Fruit fly (Drosophila melanogaster) whole organism, embryonic: Measurements from ENCODE around the gene CG45218.
A peak's percentile ranks its signal among the peaks of the same experiment; 100 is the strongest.

Source experiments
- Antp ChIP-seq: fragments of 200-800 bp; sonication (Bioruptor generic); optimal IDR thresholded peaks from 3 replicates; lab custom pipeline; 2016; ENCODE audit warnings: missing biosample characterization, missing genetic modification characterization
- Atf3 ChIP-seq: fragments of 200-800 bp; sonication (Bioruptor generic); optimal IDR thresholded peaks from 3 replicates; lab custom pipeline; 2016; ENCODE audit warnings: missing biosample characterization, missing genetic modification characterization
- Bteb2 ChIP-seq: fragments of 200-800 bp; sonication (Bioruptor generic); optimal IDR thresholded peaks from 2 replicates; lab custom pipeline; 2016; ENCODE audit warnings: missing biosample characterization, missing genetic modification characterization
- CG10431 ChIP-seq: fragments of 200-800 bp; sonication (Bioruptor generic); optimal IDR thresholded peaks from 3 replicates; lab custom pipeline; 2018; ENCODE audit warnings: missing biosample characterization, mild to moderate bottlenecking, missing genetic modification characterization
- CG11247 ChIP-seq: fragments of 200-800 bp; sonication (Bioruptor generic); IDR thresholded peaks from 2 replicates; pipeline ENCODE4 v1.3.6; 2022; ENCODE audit warnings: missing biosample characterization, missing genetic modification characterization
- CG12071 ChIP-seq: fragments of 200-800 bp; sonication (Bioruptor generic); optimal IDR thresholded peaks from 3 replicates; lab custom pipeline; 2018; ENCODE audit warnings: missing biosample characterization, mild to moderate bottlenecking, missing genetic modification characterization
- CG12155 ChIP-seq: fragments of 200-800 bp; sonication (Bioruptor generic); optimal IDR thresholded peaks from 3 replicates; lab custom pipeline; 2016; ENCODE audit warnings: missing biosample characterization, missing genetic modification characterization
- CG12659 ChIP-seq: fragments of 200-800 bp; sonication (Bioruptor generic); optimal IDR thresholded peaks from 3 replicates; lab custom pipeline; 2017; ENCODE audit warnings: mild to moderate bottlenecking, missing biosample characterization, missing genetic modification reagents, missing genetic modification characterization
- CG13624 ChIP-seq: fragments of 200-800 bp; sonication (Bioruptor generic); optimal IDR thresholded peaks from 2 replicates; lab custom pipeline; 2016; ENCODE audit warnings: missing biosample characterization, missing genetic modification characterization
- CG15011 ChIP-seq: fragments of 200-800 bp; sonication (Bioruptor generic); optimal IDR thresholded peaks from 3 replicates; lab custom pipeline; 2018; ENCODE audit warnings: missing biosample characterization, mild to moderate bottlenecking, missing genetic modification characterization
- CG15514 ChIP-seq: fragments of 200-800 bp; sonication (Bioruptor generic); optimal IDR thresholded peaks from 3 replicates; lab custom pipeline; 2017; ENCODE audit warnings: missing biosample characterization, missing genetic modification characterization, mild to moderate bottlenecking, moderate library complexity, missing genetic modification reagents
- CG15696 ChIP-seq: fragments of 200-800 bp; sonication (Bioruptor generic); optimal IDR thresholded peaks from 2 replicates; lab custom pipeline; 2019; ENCODE audit warnings: missing biosample characterization, mild to moderate bottlenecking, missing genetic modification characterization, moderate library complexity
- CG1647 ChIP-seq: fragments of 200-800 bp; sonication (Bioruptor generic); optimal IDR thresholded peaks from 3 replicates; lab custom pipeline; 2016; ENCODE audit warnings: missing biosample characterization, missing genetic modification characterization
- CG17385 ChIP-seq: fragments of 200-800 bp; sonication (Bioruptor generic); optimal IDR thresholded peaks from 3 replicates; lab custom pipeline; 2018; ENCODE audit warnings: missing biosample characterization, mild to moderate bottlenecking, missing genetic modification characterization
- CG34224 ChIP-seq: fragments of 200-800 bp; sonication (Bioruptor generic); IDR thresholded peaks from 3 replicates; pipeline ENCODE4 v1.3.6; 2022; ENCODE audit warnings: missing biosample characterization, missing genetic modification characterization; ENCODE audit not compliant: partially characterized antibody
- CG4707 ChIP-seq: fragments of 200-800 bp; sonication (Bioruptor generic); optimal IDR thresholded peaks from 2 replicates; lab custom pipeline; 2018; ENCODE audit warnings: missing biosample characterization, mild to moderate bottlenecking, missing genetic modification characterization, moderate library complexity
- CG4854 ChIP-seq: fragments of 200-800 bp; sonication (Bioruptor generic); optimal IDR thresholded peaks from 2 replicates; lab custom pipeline; 2016; ENCODE audit warnings: missing biosample characterization, missing genetic modification characterization, inconsistent platforms
- CG6765 ChIP-seq: fragments of 200-800 bp; sonication (Bioruptor generic); optimal IDR thresholded peaks from 3 replicates; lab custom pipeline; 2017; ENCODE audit warnings: missing biosample characterization, mild to moderate bottlenecking, missing genetic modification characterization
- CG8290 ChIP-seq, 3 experiments: fragments of 200-800 bp; sonication (Bioruptor generic); optimal IDR thresholded peaks; 2 replicates each; lab custom pipeline; 2016 to 2019; ENCODE audit warnings: missing biosample characterization in 3 of 3, missing genetic modification characterization in 3 of 3, mild to moderate bottlenecking in 2 of 3, moderate library complexity in 1 of 3
- CG8388 ChIP-seq: fragments of 200-800 bp; sonication (Bioruptor generic); optimal IDR thresholded peaks from 2 replicates; lab custom pipeline; 2019; ENCODE audit warnings: missing biosample characterization, mild to moderate bottlenecking, missing genetic modification characterization, moderate library complexity
- CG8765 ChIP-seq: fragments of 200-800 bp; sonication (Bioruptor generic); IDR thresholded peaks from 2 replicates; pipeline ENCODE4 v1.3.6; 2022; ENCODE audit warnings: missing biosample characterization, missing genetic modification characterization
- CG8924 ChIP-seq: fragments of 200-800 bp; optimal IDR thresholded peaks from 3 replicates; lab custom pipeline; 2019; ENCODE audit warnings: missing biosample characterization, mild to moderate bottlenecking, missing genetic modification characterization, moderate library complexity
- CG8944 ChIP-seq: fragments of 200-800 bp; sonication (Bioruptor generic); optimal IDR thresholded peaks from 3 replicates; lab custom pipeline; 2016; ENCODE audit warnings: missing biosample characterization, missing genetic modification characterization
- CoRest ChIP-seq: fragments of 200-800 bp; sonication (Bioruptor generic); optimal IDR thresholded peaks from 3 replicates; lab custom pipeline; 2018; ENCODE audit warnings: missing biosample characterization, mild to moderate bottlenecking, missing genetic modification characterization, moderate library complexity
- Dfd ChIP-seq, 2 experiments: fragments of >200 bp; optimal IDR thresholded peaks; 2 replicates each; lab custom pipeline; 2017; ENCODE audit warnings: missing biosample characterization in 2 of 2, missing genetic modification characterization in 2 of 2
- Drgx ChIP-seq: fragments of 200-800 bp; sonication (Bioruptor generic); IDR thresholded peaks from 2 replicates; pipeline ENCODE4 v1.3.6; 2022; ENCODE audit warnings: missing biosample characterization, missing genetic modification characterization
- Elba2 ChIP-seq: fragments of 200-800 bp; sonication (Bioruptor generic); optimal IDR thresholded peaks from 3 replicates; lab custom pipeline; 2016; ENCODE audit warnings: missing biosample characterization, missing genetic modification characterization
- Gug ChIP-seq: fragments of 200-800 bp; sonication (Bioruptor generic); IDR thresholded peaks from 4 replicates; pipeline ENCODE4 v1.3.6; 2022; ENCODE audit warnings: missing biosample characterization, missing genetic modification characterization
- Hmr ChIP-seq: fragments of 200-800 bp; sonication (Bioruptor generic); optimal IDR thresholded peaks from 3 replicates; lab custom pipeline; 2017; ENCODE audit warnings: mild to moderate bottlenecking, missing biosample characterization, missing genetic modification reagents, missing genetic modification characterization
- Hr39 ChIP-seq: fragments of >200 bp; optimal IDR thresholded peaks from 2 replicates; lab custom pipeline; 2017
- Myb ChIP-seq: fragments of 200-800 bp; sonication (Bioruptor generic); optimal IDR thresholded peaks from 2 replicates; lab custom pipeline; 2016; ENCODE audit warnings: missing biosample characterization, missing genetic modification characterization
- Nf-YA ChIP-seq: fragments of 200-800 bp; sonication (Bioruptor generic); IDR thresholded peaks from 2 replicates; pipeline ENCODE4 v1.3.6; 2022; ENCODE audit warnings: missing biosample characterization, missing genetic modification characterization
- Xbp1 ChIP-seq: fragments of 200-800 bp; sonication (Bioruptor generic); optimal IDR thresholded peaks from 3 replicates; lab custom pipeline; 2016; ENCODE audit warnings: missing biosample characterization, mild to moderate bottlenecking, missing genetic modification characterization
- abd-A ChIP-seq: fragments of 200-800 bp; sonication (Bioruptor generic); optimal IDR thresholded peaks from 3 replicates; lab custom pipeline; 2019; ENCODE audit warnings: missing biosample characterization, mild to moderate bottlenecking, missing genetic modification characterization, moderate library complexity
- chif ChIP-seq, 2 experiments: fragments of 200-800 bp; sonication (Bioruptor generic); optimal IDR thresholded peaks; 3 replicates each; lab custom pipeline; 2016; ENCODE audit warnings: missing biosample characterization in 2 of 2, missing genetic modification characterization in 2 of 2
- danr ChIP-seq: fragments of 200-800 bp; sonication (Bioruptor generic); IDR thresholded peaks from 2 replicates; pipeline ENCODE4 v1.3.6; 2022; ENCODE audit warnings: missing biosample characterization, missing genetic modification characterization
- disco-r ChIP-seq: fragments of 200-800 bp; sonication (Bioruptor generic); optimal IDR thresholded peaks from 2 replicates; lab custom pipeline; 2016; ENCODE audit warnings: missing biosample characterization, missing genetic modification characterization
- dmrt99B ChIP-seq: fragments of 200-800 bp; sonication (Bioruptor generic); optimal IDR thresholded peaks from 2 replicates; lab custom pipeline; 2018; ENCODE audit warnings: missing biosample characterization, mild to moderate bottlenecking, missing genetic modification characterization, moderate library complexity
- exex ChIP-seq: fragments of 200-800 bp; sonication (Bioruptor generic); optimal IDR thresholded peaks from 4 replicates; lab custom pipeline; 2018; ENCODE audit warnings: missing biosample characterization, mild to moderate bottlenecking, missing genetic modification characterization, moderate library complexity
- fru ChIP-seq: fragments of >200 bp; optimal IDR thresholded peaks from 2 replicates; lab custom pipeline; 2017
- ftz-f1 ChIP-seq: fragments of 200-800 bp; sonication (Bioruptor generic); optimal IDR thresholded peaks from 2 replicates; lab custom pipeline; 2016; ENCODE audit warnings: missing biosample characterization, missing genetic modification characterization
- gsb ChIP-seq: fragments of 200-800 bp; sonication (Bioruptor generic); IDR thresholded peaks from 2 replicates; pipeline ENCODE4 v1.3.6; 2022; ENCODE audit warnings: missing biosample characterization, missing genetic modification characterization
- hb ChIP-seq: fragments of 200-800 bp; sonication (Bioruptor generic); IDR thresholded peaks from 3 replicates; pipeline ENCODE4 v1.3.6; 2022; ENCODE audit warnings: missing biosample characterization, missing genetic modification characterization; ENCODE audit not compliant: partially characterized antibody
- insv ChIP-seq, 2 experiments: fragments of 200-800 bp; sonication (Bioruptor generic); optimal IDR thresholded peaks; 3 replicates each; lab custom pipeline; 2016 to 2018; ENCODE audit warnings: missing biosample characterization in 2 of 2, missing genetic modification characterization in 2 of 2
- jigr1 ChIP-seq: fragments of 200-800 bp; sonication (Bioruptor generic); IDR thresholded peaks from 3 replicates; pipeline ENCODE4 v1.3.6; 2022; ENCODE audit warnings: missing biosample characterization, missing genetic modification characterization
- lab ChIP-seq: fragments of 200-800 bp; sonication (Bioruptor generic); optimal IDR thresholded peaks from 3 replicates; lab custom pipeline; 2017; ENCODE audit warnings: missing biosample characterization, missing genetic modification characterization, mild to moderate bottlenecking, moderate library complexity, missing genetic modification reagents
- onecut ChIP-seq: fragments of 200-800 bp; sonication (Bioruptor generic); IDR thresholded peaks from 2 replicates; pipeline ENCODE4 v1.3.6; 2022; ENCODE audit warnings: missing biosample characterization, missing genetic modification characterization
- tgo ChIP-seq: fragments of 200-800 bp; sonication (Bioruptor generic); IDR thresholded peaks from 3 replicates; pipeline ENCODE4 v1.3.6; 2022; ENCODE audit warnings: missing biosample characterization, missing genetic modification characterization
- tin ChIP-seq: fragments of 200-800 bp; sonication (Bioruptor generic); optimal IDR thresholded peaks from 3 replicates; lab custom pipeline; 2016; ENCODE audit warnings: missing biosample characterization, missing genetic modification characterization
- zen2 ChIP-seq: fragments of 200-800 bp; sonication (Bioruptor generic); IDR thresholded peaks from 3 replicates; pipeline ENCODE4 v1.3.6; 2022; ENCODE audit warnings: missing biosample characterization, missing genetic modification characterization; ENCODE audit not compliant: partially characterized antibody

Gene CG45218

dm6 chr3R:15292241-15293004 is 1.8 kb upstream of the CG45218 start:
- TF ChIP-seq disco-r = peak; percentile 49
- peak; percentile 16 for TF ChIP-seq tin (GFP tag; lab: Kevin White, UChicago)
- TF ChIP-seq CG12659 (GFP tag; lab: Kevin White, UChicago) = no peak
- peak; percentile 54; the same call in 1 of the 4 replicates for TF ChIP-seq Gug (GFP tag; lab: Robert Waterston, UW)
- TF ChIP-seq Hr39 (lab: Kevin White, UChicago) = no peak
- no peak for TF ChIP-seq chif (GFP tag; optimal IDR thresholded peaks at IDR 0.05; lab: Kevin White, UChicago)
- TF ChIP-seq zen2 = no peak
- no peak for TF ChIP-seq jigr1
- TF ChIP-seq fru (lab: Kevin White, UChicago) = no peak
- TF ChIP-seq exex = no peak
- TF ChIP-seq Xbp1 (GFP tag; lab: Kevin White, UChicago) = peak; percentile 28
- no peak for TF ChIP-seq CG8944 (GFP tag; lab: Kevin White, UChicago)
- TF ChIP-seq CG1647 (GFP tag; lab: Kevin White, UChicago) = no peak
- peak in 1 of 2 experiments; percentile 82 for TF ChIP-seq insv (GFP tag; optimal IDR thresholded peaks at IDR 0.05; lab: Kevin White, UChicago)
- peak; percentile 7 for TF ChIP-seq CG15696 (tag; lab: Kevin White, UChicago)
- TF ChIP-seq Drgx = no peak
- no peak for TF ChIP-seq gsb (GFP tag; lab: Robert Waterston, UW)
- TF ChIP-seq CG4854 = no peak
- peak; percentile 30 for TF ChIP-seq abd-A
- peak; percentile 52 for TF ChIP-seq ftz-f1 (GFP tag; lab: Kevin White, UChicago)
- TF ChIP-seq CG15011 (GFP tag; lab: Kevin White, UChicago) = peak; percentile 29
- TF ChIP-seq CG8924 (tag; lab: Kevin White, UChicago) = peak; percentile 14
- TF ChIP-seq Hmr (GFP tag; lab: Kevin White, UChicago) = peak; percentile 20
- peak; percentile 19 for TF ChIP-seq Myb (GFP tag; lab: Kevin White, UChicago)
- TF ChIP-seq Antp (GFP tag; lab: Kevin White, UChicago) = peak; percentile 11
- TF ChIP-seq CG8290 (GFP tag; optimal IDR thresholded peaks at IDR 0.05; lab: Kevin White, UChicago) = no peak
- peak in 1 of 2 experiments; percentile 53 for TF ChIP-seq CG8290 (tag; optimal IDR thresholded peaks at IDR 0.05; lab: Kevin White, UChicago)
- TF ChIP-seq CG6765 = no peak
- peak; percentile 30 for TF ChIP-seq dmrt99B
- peak; percentile 45 for TF ChIP-seq lab
- TF ChIP-seq Atf3 = peak; percentile 47
- no peak for TF ChIP-seq CG4707 (GFP tag; lab: Kevin White, UChicago)
- TF ChIP-seq Elba2 (GFP tag; lab: Kevin White, UChicago) = peak; percentile 29
- peak; percentile 16 for TF ChIP-seq CG13624 (GFP tag; lab: Kevin White, UChicago)
- no peak for TF ChIP-seq Nf-YA (GFP tag; lab: Robert Waterston, UW)
- no peak for TF ChIP-seq danr
- TF ChIP-seq CG8388 (GFP tag; lab: Kevin White, UChicago) = peak; percentile 13
- no peak for TF ChIP-seq CG12071
- TF ChIP-seq CG11247 = no peak
- no peak for TF ChIP-seq CG10431 (GFP tag; lab: Kevin White, UChicago)
- TF ChIP-seq CG15514 (GFP tag; lab: Kevin White, UChicago) = peak; percentile 41
- TF ChIP-seq CoRest (tag; lab: Kevin White, UChicago) = peak; percentile 35
- no peak for TF ChIP-seq CG34224
- no peak for TF ChIP-seq CG17385 (GFP tag; lab: Kevin White, UChicago)
- TF ChIP-seq hb (GFP tag; lab: Robert Waterston, UW) = no peak
- TF ChIP-seq tgo (GFP tag; lab: Robert Waterston, UW) = no peak
- peak; percentile 31 for TF ChIP-seq CG12155
- TF ChIP-seq onecut (GFP tag; lab: Robert Waterston, UW) = peak; percentile 42
- TF ChIP-seq Bteb2 (GFP tag; lab: Kevin White, UChicago) = peak; percentile 4
- no peak for TF ChIP-seq CG8765 (GFP tag; lab: Robert Waterston, UW)
- TF ChIP-seq Dfd (GFP tag; optimal IDR thresholded peaks at IDR 0.05; lab: Kevin White, UChicago) = peak in 1 of 2 experiments; percentile 82
